Fruit fly (Drosophila melanogaster) whole organism, prepupa: ENCODE results near the gene CG32647.
A peak's percentile ranks its signal among the peaks of the same experiment; 100 is the strongest.

Experiments
- Blimp-1 ChIP-seq: fragments of 200-800 bp; sonication (Bioruptor generic); optimal IDR thresholded peaks from 3 replicates; lab custom pipeline; 2017; ENCODE audit warnings: missing biosample characterization, missing genetic modification characterization, mild to moderate bottlenecking, moderate library complexity, missing genetic modification reagents
- CG10631 ChIP-seq: fragments of 200-800 bp; sonication (Bioruptor generic); optimal IDR thresholded peaks from 2 replicates; lab custom pipeline; 2016; ENCODE audit warnings: missing biosample characterization, missing genetic modification characterization
- CG10669 ChIP-seq: fragments of 200-800 bp; sonication (Bioruptor generic); optimal IDR thresholded peaks from 3 replicates; lab custom pipeline; 2018; ENCODE audit warnings: missing biosample characterization, mild to moderate bottlenecking, missing genetic modification characterization, moderate library complexity
- CG11762 ChIP-seq: fragments of 200-800 bp; sonication (Bioruptor generic); optimal IDR thresholded peaks from 3 replicates; lab custom pipeline; 2016; ENCODE audit warnings: missing biosample characterization, missing genetic modification characterization; ENCODE audit not compliant: insufficient read depth
- CG11902 ChIP-seq: fragments of 200-800 bp; sonication (Bioruptor generic); optimal IDR thresholded peaks from 3 replicates; lab custom pipeline; 2016; ENCODE audit warnings: missing biosample characterization, missing genetic modification characterization
- CG15336 ChIP-seq: fragments of 200-800 bp; sonication (Bioruptor generic); IDR thresholded peaks from 2 replicates; pipeline ENCODE4 v1.3.6; 2022; ENCODE audit warnings: missing biosample characterization, missing genetic modification characterization
- CG16779 ChIP-seq: fragments of 200-800 bp; sonication (Bioruptor generic); optimal IDR thresholded peaks from 3 replicates; lab custom pipeline; 2017; ENCODE audit warnings: missing biosample characterization, mild to moderate bottlenecking, missing genetic modification characterization
- CG31627 ChIP-seq: fragments of 200-800 bp; sonication (Bioruptor generic); optimal IDR thresholded peaks from 3 replicates; lab custom pipeline; 2016; ENCODE audit warnings: missing biosample characterization, missing genetic modification characterization
- CG32006 ChIP-seq: fragments of 200-800 bp; sonication (Bioruptor generic); optimal IDR thresholded peaks from 3 replicates; lab custom pipeline; 2017; ENCODE audit warnings: missing biosample characterization, mild to moderate bottlenecking, missing genetic modification characterization
- CG34406 ChIP-seq: fragments of 200-800 bp; sonication (Bioruptor generic); optimal IDR thresholded peaks from 3 replicates; lab custom pipeline; 2016; ENCODE audit warnings: missing biosample characterization, missing genetic modification characterization
- CG3919 ChIP-seq: fragments of 200-800 bp; sonication (Bioruptor generic); optimal IDR thresholded peaks from 3 replicates; lab custom pipeline; 2016; ENCODE audit warnings: missing biosample characterization, missing genetic modification characterization
- CG4318 ChIP-seq: fragments of 200-800 bp; sonication (Bioruptor generic); optimal IDR thresholded peaks from 3 replicates; lab custom pipeline; 2017; ENCODE audit warnings: missing biosample characterization, mild to moderate bottlenecking, missing genetic modification characterization
- CG6163 ChIP-seq: fragments of 200-800 bp; sonication (Bioruptor generic); IDR thresholded peaks from 3 replicates; pipeline ENCODE4 v1.3.6; 2022; ENCODE audit warnings: missing biosample characterization, missing genetic modification characterization
- CG6276 ChIP-seq: fragments of 200-800 bp; sonication (Bioruptor generic); optimal IDR thresholded peaks from 2 replicates; lab custom pipeline; 2017; ENCODE audit warnings: missing biosample characterization, mild to moderate bottlenecking, missing genetic modification characterization
- CG6792 ChIP-seq: fragments of 200-800 bp; sonication (Bioruptor generic); optimal IDR thresholded peaks from 3 replicates; lab custom pipeline; 2016; ENCODE audit warnings: missing biosample characterization, missing genetic modification characterization
- CG6808 ChIP-seq: fragments of 200-800 bp; sonication (Bioruptor generic); optimal IDR thresholded peaks from 3 replicates; lab custom pipeline; 2017; ENCODE audit warnings: missing biosample characterization, missing genetic modification characterization, mild to moderate bottlenecking, moderate library complexity, missing genetic modification reagents
- CG8119 ChIP-seq: fragments of 200-800 bp; sonication (Bioruptor generic); IDR thresholded peaks from 3 replicates; pipeline ENCODE4 v1.3.6; 2022; ENCODE audit warnings: missing biosample characterization, missing genetic modification characterization
- CG8632 ChIP-seq: fragments of 200-800 bp; sonication (Bioruptor generic); optimal IDR thresholded peaks from 3 replicates; lab custom pipeline; 2016; ENCODE audit warnings: missing biosample characterization, missing genetic modification characterization
- CG9139 ChIP-seq: fragments of 200-800 bp; sonication (Bioruptor generic); optimal IDR thresholded peaks from 3 replicates; lab custom pipeline; 2017; ENCODE audit warnings: missing biosample characterization, mild to moderate bottlenecking, missing genetic modification characterization
- Eip78C ChIP-seq: fragments of 200-800 bp; sonication (Bioruptor generic); peaks from one replicate; lab custom pipeline; 2016; ENCODE audit warnings: missing biosample characterization, missing genetic modification characterization
- Eip93F ChIP-seq: fragments of 200-800 bp; sonication (Bioruptor generic); optimal IDR thresholded peaks from 2 replicates; lab custom pipeline; 2016; ENCODE audit warnings: missing biosample characterization, mild to moderate bottlenecking, missing genetic modification characterization
- Ets21C ChIP-seq: fragments of 200-800 bp; sonication (Bioruptor generic); optimal IDR thresholded peaks from 3 replicates; lab custom pipeline; 2016; ENCODE audit warnings: missing biosample characterization, missing genetic modification characterization
- Ets96B ChIP-seq: fragments of 200-800 bp; optimal IDR thresholded peaks from 2 replicates; lab custom pipeline; 2019; ENCODE audit warnings: missing biosample characterization, mild to moderate bottlenecking, missing genetic modification characterization, moderate library complexity
- Hr38 ChIP-seq: sonication (Bioruptor generic); optimal IDR thresholded peaks from 2 replicates; lab custom pipeline; 2016; ENCODE audit warnings: missing biosample characterization, missing genetic modification characterization
- Hr39 ChIP-seq: fragments of 200-800 bp; sonication (Bioruptor generic); optimal IDR thresholded peaks from 2 replicates; lab custom pipeline; 2016; ENCODE audit warnings: missing biosample characterization, missing genetic modification characterization
- Hr4 ChIP-seq: fragments of 200-800 bp; sonication (Bioruptor generic); optimal IDR thresholded peaks from 3 replicates; lab custom pipeline; 2016; ENCODE audit warnings: missing biosample characterization, missing genetic modification characterization
- Lpt ChIP-seq: fragments of 200-800 bp; sonication (Bioruptor generic); optimal IDR thresholded peaks from 3 replicates; lab custom pipeline; 2016; ENCODE audit warnings: missing biosample characterization, missing genetic modification characterization
- Met ChIP-seq: fragments of 200-800 bp; sonication (Bioruptor generic); optimal IDR thresholded peaks from 3 replicates; lab custom pipeline; 2016; ENCODE audit warnings: missing biosample characterization, missing genetic modification characterization
- Smox ChIP-seq: fragments of 200-800 bp; sonication (Bioruptor generic); optimal IDR thresholded peaks from 3 replicates; lab custom pipeline; 2016; ENCODE audit warnings: missing biosample characterization, missing genetic modification characterization
- Sox102F ChIP-seq: fragments of 200-800 bp; sonication (Bioruptor generic); optimal IDR thresholded peaks from 2 replicates; lab custom pipeline; 2016; ENCODE audit warnings: missing biosample characterization, mild to moderate bottlenecking, missing genetic modification characterization
- Sox14 ChIP-seq: fragments of 200-800 bp; sonication (Bioruptor generic); optimal IDR thresholded peaks from 3 replicates; lab custom pipeline; 2016; ENCODE audit warnings: missing biosample characterization, missing genetic modification characterization
- achi ChIP-seq: fragments of 200-800 bp; sonication (Bioruptor generic); optimal IDR thresholded peaks from 3 replicates; lab custom pipeline; 2016; ENCODE audit warnings: missing biosample characterization, missing genetic modification characterization
- acj6 ChIP-seq: fragments of 200-800 bp; sonication (Bioruptor generic); optimal IDR thresholded peaks from 3 replicates; lab custom pipeline; 2016; ENCODE audit warnings: missing biosample characterization, missing genetic modification characterization
- dsx ChIP-seq: fragments of 200-800 bp; optimal IDR thresholded peaks from 3 replicates; lab custom pipeline; 2019; ENCODE audit warnings: missing biosample characterization, mild to moderate bottlenecking, missing genetic modification characterization, moderate library complexity; ENCODE audit not compliant: poor library complexity, severe bottlenecking
- eg ChIP-seq: fragments of 200-800 bp; sonication (Bioruptor generic); IDR thresholded peaks from 3 replicates; pipeline ENCODE4 v1.3.6; 2022; ENCODE audit warnings: missing biosample characterization, missing genetic modification characterization
- esn ChIP-seq: fragments of 200-800 bp; sonication (Bioruptor generic); optimal IDR thresholded peaks from 2 replicates; lab custom pipeline; 2016; ENCODE audit warnings: missing biosample characterization, mild to moderate bottlenecking, missing genetic modification characterization, moderate library complexity
- fd59A ChIP-seq: fragments of 200-800 bp; sonication (Bioruptor generic); optimal IDR thresholded peaks from 2 replicates; lab custom pipeline; 2017; ENCODE audit warnings: missing biosample characterization, mild to moderate bottlenecking, missing genetic modification characterization, missing genetic modification reagents
- fd85E ChIP-seq: fragments of 200-800 bp; sonication (Bioruptor generic); optimal IDR thresholded peaks from 3 replicates; lab custom pipeline; 2016; ENCODE audit warnings: missing biosample characterization, missing genetic modification characterization
- lz ChIP-seq: fragments of 200-800 bp; sonication (Bioruptor generic); optimal IDR thresholded peaks from 3 replicates; lab custom pipeline; 2016; ENCODE audit warnings: missing biosample characterization, missing genetic modification characterization
- net ChIP-seq: fragments of 200-800 bp; sonication (Bioruptor generic); optimal IDR thresholded peaks from 3 replicates; lab custom pipeline; 2016; ENCODE audit warnings: missing biosample characterization, missing genetic modification characterization
- pdm3 ChIP-seq: fragments of 200-800 bp; sonication (Bioruptor generic); optimal IDR thresholded peaks from 3 replicates; lab custom pipeline; 2016; ENCODE audit warnings: missing biosample characterization, missing genetic modification characterization
- salr ChIP-seq, 2 experiments: fragments of 200-800 bp; sonication (Bioruptor generic); optimal IDR thresholded peaks; 3 replicates each; lab custom pipeline; 2016 to 2018; ENCODE audit warnings: missing biosample characterization in 2 of 2, missing genetic modification characterization in 2 of 2, mild to moderate bottlenecking in 1 of 2
- svp ChIP-seq: fragments of 200-800 bp; sonication (Bioruptor generic); peaks from one replicate; lab custom pipeline; 2016; ENCODE audit warnings: missing biosample characterization, missing genetic modification characterization

CG32647 gene

dm6 chrX:12760466-12761133 lies 24.2 kb downstream of the CG32647 start, which contains the start of gene Paics (continued):
- peak; percentile 55 for TF ChIP-seq CG16779 (tag; lab: Kevin White, UChicago)
- no peak for TF ChIP-seq Lpt (GFP tag; lab: Kevin White, UChicago)
- peak; percentile 64 for TF ChIP-seq Met
- peak; percentile 44 for TF ChIP-seq Ets96B (tag; lab: Kevin White, UChicago)
- peak; percentile 62 for TF ChIP-seq dsx
- TF ChIP-seq CG11762 (GFP tag; lab: Kevin White, UChicago): peak; percentile 6
- TF ChIP-seq CG6792 (GFP tag; lab: Kevin White, UChicago): peak; percentile 34
- peak; percentile 55 for TF ChIP-seq fd59A
- no peak for TF ChIP-seq fd85E (GFP tag; lab: Kevin White, UChicago)
- peak; percentile 69 for TF ChIP-seq lz (GFP tag; lab: Kevin White, UChicago)
- peak; percentile 47; the same call in 1 of the 3 replicates for TF ChIP-seq CG6163
- TF ChIP-seq pdm3 (GFP tag; lab: Kevin White, UChicago): peak; percentile 33
- TF ChIP-seq salr (GFP tag; optimal IDR thresholded peaks at IDR 0.05; lab: Kevin White, UChicago): peak in 1 of 2 experiments; percentile 41
- peak; percentile 23 for TF ChIP-seq CG34406 (GFP tag; lab: Kevin White, UChicago)
- peak; percentile 39 for TF ChIP-seq CG8632 (GFP tag; lab: Kevin White, UChicago)
- peak; percentile 76 for TF ChIP-seq acj6 (GFP tag; lab: Kevin White, UChicago)
- peak; percentile 52 for TF ChIP-seq CG6808
- TF ChIP-seq CG9139 (GFP tag; lab: Kevin White, UChicago): peak; percentile 4
- TF ChIP-seq Smox (GFP tag; lab: Kevin White, UChicago): peak; percentile 40
- TF ChIP-seq CG11902 (GFP tag; lab: Kevin White, UChicago): no peak
- peak; percentile 18 for TF ChIP-seq Sox102F (GFP tag; lab: Kevin White, UChicago)
- peak; percentile 34 for TF ChIP-seq CG31627 (GFP tag; lab: Kevin White, UChicago)
- peak; percentile 56; the same call in 1 of the 2 replicates for TF ChIP-seq CG15336
- TF ChIP-seq Hr39 (GFP tag; lab: Kevin White, UChicago): peak; percentile 43
- no peak for TF ChIP-seq Ets21C
- peak; percentile 50 for TF ChIP-seq achi
- peak; percentile 69 for TF ChIP-seq CG32006 (GFP tag; lab: Kevin White, UChicago)
- TF ChIP-seq CG3919 (GFP tag; lab: Kevin White, UChicago): peak; percentile 43
- peak; percentile 69 for TF ChIP-seq Hr4
- TF ChIP-seq CG4318 (GFP tag; lab: Kevin White, UChicago): peak; percentile 25
- no peak for TF ChIP-seq Eip93F (GFP tag; lab: Kevin White, UChicago)
- TF ChIP-seq CG10631: peak; percentile 65
- no peak for TF ChIP-seq Blimp-1
- TF ChIP-seq Hr38: no peak
- no peak for TF ChIP-seq net (GFP tag; lab: Kevin White, UChicago)
- TF ChIP-seq Sox14 (GFP tag; lab: Kevin White, UChicago): peak; percentile 46
- TF ChIP-seq esn: peak; percentile 55

- TF ChIP-seq svp: peak; percentile 96
- no peak for TF ChIP-seq CG15336
- no peak for TF ChIP-seq CG10669
Measured at dm6 chrX:12759162-12759561, 25.6 kb downstream of the CG32647 start.

dm6 chrX:12757075-12757474 lies 27.7 kb downstream of the CG32647 start:
- TF ChIP-seq CG15336: peak; percentile 30; the same call in 1 of the 2 replicates
- TF ChIP-seq CG10631: no peak
- peak; percentile 59 for TF ChIP-seq dsx
- TF ChIP-seq CG6276: peak; percentile 14
- TF ChIP-seq Lpt (GFP tag; lab: Kevin White, UChicago): no peak
- peak; percentile 30; the same call in 2 of the 3 replicates for TF ChIP-seq CG6163
- TF ChIP-seq CG8119: peak; percentile 32; the same call in 2 of the 3 replicates
- peak; percentile 32; the same call in 2 of the 3 replicates for TF ChIP-seq eg (GFP tag; lab: Robert Waterston, UW)
- TF ChIP-seq Ets21C: no peak
- no peak for TF ChIP-seq Eip78C (GFP tag; lab: Kevin White, UChicago)
